Worm (Caenorhabditis elegans) whole organism, L3 larva: ENCODE results near the gene srw-11.

Experiments
- ZK546.5 ChIP-seq: sonication (generic microtip); optimal IDR thresholded peaks from 2 replicates; lab custom pipeline; 2017; ENCODE audit warnings: missing biosample characterization, missing genetic modification characterization
- aly-2 ChIP-seq: fragments of 150-350 bp; optimal IDR thresholded peaks from 2 replicates; lab custom pipeline; 2014; ENCODE audit warnings: missing biosample characterization, missing genetic modification characterization
- daf-12 ChIP-seq: fragments of 150-350 bp; optimal IDR thresholded peaks from 2 replicates; lab custom pipeline; 2014; ENCODE audit warnings: missing biosample characterization, missing genetic modification reagents, missing genetic modification characterization
- elt-1 ChIP-seq: fragments of 150-350 bp; optimal IDR thresholded peaks from 2 replicates; lab custom pipeline; 2014; ENCODE audit warnings: missing biosample characterization, missing genetic modification characterization
- elt-2 ChIP-seq: sonication (generic microtip); optimal IDR thresholded peaks from 2 replicates; lab custom pipeline; 2016; ENCODE audit warnings: missing genetic modification reagents, mild to moderate bottlenecking, missing genetic modification characterization, missing compliant biosample characterization
- nfya-1 ChIP-seq: sonication (generic microtip); optimal IDR thresholded peaks from 2 replicates; lab custom pipeline; 2017; ENCODE audit warnings: missing genetic modification characterization, mild to moderate bottlenecking, missing compliant biosample characterization, antibody characterized with exemption, moderate library complexity; ENCODE audit not compliant: insufficient read depth
- nhr-28 ChIP-seq: fragments of 150-350 bp; optimal IDR thresholded peaks from 2 replicates; lab custom pipeline; 2014; ENCODE audit warnings: missing biosample characterization, missing genetic modification characterization
- nhr-76 ChIP-seq: fragments of 150-350 bp; sonication (generic microtip); optimal IDR thresholded peaks from 5 replicates; lab custom pipeline; 2014; ENCODE audit warnings: missing biosample characterization, missing genetic modification characterization
- nhr-77 ChIP-seq: fragments of 150-350 bp; optimal IDR thresholded peaks from 2 replicates; lab custom pipeline; 2014; ENCODE audit warnings: missing biosample characterization, missing genetic modification characterization

ce11 chrV:15226206-15226605 lies 13.9 kb downstream of the srw-11 start:
- no peak for TF ChIP-seq nfya-1 (tag; lab: Kevin White, UChicago)
- no peak for TF ChIP-seq nhr-28 (tag; lab: Kevin White, UChicago)
- no peak for TF ChIP-seq daf-12 (tag; lab: Kevin White, UChicago)
- no peak for TF ChIP-seq elt-1 (tag; lab: Kevin White, UChicago)
- no peak for TF ChIP-seq aly-2
- TF ChIP-seq nhr-77 (tag; lab: Kevin White, UChicago) = no peak
- peak; percentile 56 for TF ChIP-seq elt-2 (tag; lab: Kevin White, UChicago)
- TF ChIP-seq ZK546.5 (tag; lab: Kevin White, UChicago) = no peak
- TF ChIP-seq nhr-76 (tag; lab: Kevin White, UChicago) = no peak
